Worm (Caenorhabditis elegans): ENCODE measurements around the gene mdh-2.

mdh-2 gene

DNA sequence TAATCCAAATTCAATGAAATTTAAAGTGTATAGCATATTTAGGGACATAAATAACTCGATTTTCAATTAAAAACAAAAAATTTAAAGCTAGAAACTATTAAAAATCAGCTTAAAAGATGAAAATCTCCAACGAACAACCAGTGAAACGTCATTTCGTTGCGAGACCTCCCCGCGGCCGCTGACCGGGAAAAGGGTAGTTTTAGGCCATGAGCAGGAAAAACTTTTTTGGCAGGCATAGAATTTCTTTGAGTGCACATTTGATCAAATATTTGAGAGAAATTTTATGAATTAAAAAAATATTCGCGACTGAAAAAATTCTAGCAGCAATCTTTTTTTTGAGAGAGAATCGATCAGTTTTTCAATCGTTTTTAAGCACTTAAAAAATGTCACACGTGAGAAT lies 17.4 kb upstream of the mdh-2 start (continued):
- no peak for TF ChIP-seq attf-3 (GFP tag; conservative IDR thresholded peaks at IDR 0.05)
- no peak for TF ChIP-seq hsf-1 (GFP tag; IDR thresholded peaks at IDR 0.05)
- TF ChIP-seq dpff-1 (tag; optimal IDR thresholded peaks at IDR 0.05), result no peak
- no peak for TF ChIP-seq madf-10 (tag; optimal IDR thresholded peaks at IDR 0.05)
- no peak for TF ChIP-seq gei-17 (GFP tag; optimal IDR thresholded peaks at IDR 0.05)
- no peak for TF ChIP-seq tlf-1 (GFP tag; optimal IDR thresholded peaks at IDR 0.05)
- no peak for TF ChIP-seq ztf-22 (GFP tag; optimal IDR thresholded peaks at IDR 0.05)
- no peak for TF ChIP-seq nfyb-1 (GFP tag; IDR thresholded peaks at IDR 0.05)
- TF ChIP-seq hlh-26 (GFP tag; conservative IDR thresholded peaks at IDR 0.05), result no peak
- TF ChIP-seq T26A5.8 (tag; optimal IDR thresholded peaks at IDR 0.05), result no peak
- no peak for TF ChIP-seq cebp-2 (GFP tag; IDR thresholded peaks at IDR 0.05)
- TF ChIP-seq bed-1 (GFP tag; IDR thresholded peaks at IDR 0.05), result no peak
- no peak for TF ChIP-seq bed-2 (GFP tag; IDR thresholded peaks at IDR 0.05)
- TF ChIP-seq rec-8 (tag; optimal IDR thresholded peaks at IDR 0.05), result no peak
- TF ChIP-seq unc-130 (GFP tag; optimal IDR thresholded peaks at IDR 0.05), result peak; percentile 20
- TF ChIP-seq F39B2.1 (GFP tag; IDR thresholded peaks at IDR 0.05), result no peak
- TF ChIP-seq lir-1 (GFP tag; conservative IDR thresholded peaks at IDR 0.05), result no peak
- TF ChIP-seq nfya-2 (GFP tag; IDR thresholded peaks at IDR 0.05), result no peak
- no peak for TF ChIP-seq Y95B8A.8 (GFP tag; IDR thresholded peaks at IDR 0.05)
- TF ChIP-seq F10E7.11 (tag; optimal IDR thresholded peaks at IDR 0.05), result no peak
- no peak for TF ChIP-seq F52B5.7 (tag; optimal IDR thresholded peaks at IDR 0.05)
- no peak for TF ChIP-seq F55B11.4 (tag; optimal IDR thresholded peaks at IDR 0.05; ENCODE audit: borderline replicate concordance, insufficient read depth)
- TF ChIP-seq ceh-79 (tag; optimal IDR thresholded peaks at IDR 0.05), result no peak
- no peak for TF ChIP-seq F37B4.10 (GFP tag; IDR thresholded peaks at IDR 0.05)
- TF ChIP-seq nhr-90 (tag; optimal IDR thresholded peaks at IDR 0.05), result no peak
- TF ChIP-seq hlh-12 (tag; optimal IDR thresholded peaks at IDR 0.05), result no peak
- no peak for TF ChIP-seq die-1 (tag; optimal IDR thresholded peaks at IDR 0.05)
- TF ChIP-seq nfya-1 (tag; optimal IDR thresholded peaks at IDR 0.05; ENCODE audit: borderline replicate concordance, insufficient read depth), result no peak
- TF ChIP-seq chd-7 (tag; optimal IDR thresholded peaks at IDR 0.05), result no peak
- peak; percentile 59 for TF ChIP-seq xnd-1 (tag; optimal IDR thresholded peaks at IDR 0.05)
- peak; percentile 43 for TF ChIP-seq lsl-1 (GFP tag; optimal IDR thresholded peaks at IDR 0.05)
- TF ChIP-seq F33H1.4 (GFP tag; IDR thresholded peaks at IDR 0.05), result peak; percentile 77
- TF ChIP-seq ztf-26 (tag; optimal IDR thresholded peaks at IDR 0.05), result no peak
- TF ChIP-seq akir-1 (GFP tag; optimal IDR thresholded peaks at IDR 0.05), result no peak
- no peak for TF ChIP-seq Y79H2A.3 (GFP tag; conservative IDR thresholded peaks at IDR 0.05)
- no peak for TF ChIP-seq ekl-4 (GFP tag; IDR thresholded peaks at IDR 0.05)
- no peak for TF ChIP-seq tbx-9 (tag; optimal IDR thresholded peaks at IDR 0.05; ENCODE audit: borderline replicate concordance)
- TF ChIP-seq ama-1 (optimal IDR thresholded peaks at IDR 0.05), result no peak
- TF ChIP-seq ama-1 (GFP tag; optimal IDR thresholded peaks at IDR 0.05), result no peak
- no peak for TF ChIP-seq snpc-1.1 (tag; optimal IDR thresholded peaks at IDR 0.05; ENCODE audit: insufficient read depth)
- TF ChIP-seq Y67H2A.10 (GFP tag; conservative IDR thresholded peaks at IDR 0.05), result no peak
- no peak for TF ChIP-seq zfh-2 (GFP tag; conservative IDR thresholded peaks at IDR 0.05)
- TF ChIP-seq F57C9.4 (tag; optimal IDR thresholded peaks at IDR 0.05), result no peak
- TF ChIP-seq D2030.7 (GFP tag; IDR thresholded peaks at IDR 0.05), result peak; percentile 40; the same call in 1 of the 2 replicates
- TF ChIP-seq lsy-27 (tag; optimal IDR thresholded peaks at IDR 0.05; ENCODE audit: borderline replicate concordance, insufficient read depth), result no peak
- no peak for TF ChIP-seq rpc-1 (optimal IDR thresholded peaks at IDR 0.05)
- no peak for TF ChIP-seq rpc-1 (tag; optimal IDR thresholded peaks at IDR 0.05)
- no peak for TF ChIP-seq cebp-1 (GFP tag; IDR thresholded peaks at IDR 0.05)
- peak; percentile 36 for TF ChIP-seq cebp-1 (tag; optimal IDR thresholded peaks at IDR 0.05)
- no peak for TF ChIP-seq somi-1 (GFP tag; optimal IDR thresholded peaks at IDR 0.05)

Data from whole organism, young adult.